Fruit fly (Drosophila melanogaster) whole organism, embryonic: ENCODE data around the gene Srrm234.
A peak's percentile ranks its signal among the peaks of the same experiment; 100 is the strongest.

Experiments used
- BtbVII ChIP-seq: fragments of 200-800 bp; sonication (Bioruptor generic); optimal IDR thresholded peaks from 3 replicates; lab custom pipeline; 2017; ENCODE audit warnings: missing biosample characterization, mild to moderate bottlenecking, missing genetic modification characterization
- CG11085 ChIP-seq: fragments of 200-800 bp; sonication (Bioruptor generic); IDR thresholded peaks from 2 replicates; pipeline ENCODE4 v1.3.6; 2022; ENCODE audit warnings: missing biosample characterization, missing genetic modification characterization
- CG11093 ChIP-seq: fragments of 200-800 bp; sonication (Bioruptor generic); IDR thresholded peaks from 3 replicates; pipeline ENCODE4 v1.3.6; 2022; ENCODE audit warnings: missing biosample characterization, missing genetic modification characterization
- CG13624 ChIP-seq: fragments of 200-800 bp; sonication (Bioruptor generic); optimal IDR thresholded peaks from 2 replicates; lab custom pipeline; 2016; ENCODE audit warnings: missing biosample characterization, missing genetic modification characterization
- CG14441 ChIP-seq: fragments of 200-800 bp; sonication (Bioruptor generic); IDR thresholded peaks from 2 replicates; pipeline ENCODE4 v1.3.6; 2022; ENCODE audit warnings: missing biosample characterization, missing genetic modification characterization
- CG17912 ChIP-seq: fragments of 200-800 bp; sonication (Bioruptor generic); optimal IDR thresholded peaks from 2 replicates; lab custom pipeline; 2018; ENCODE audit warnings: missing biosample characterization, mild to moderate bottlenecking, missing genetic modification characterization
- CG1832 ChIP-seq: fragments of 200-800 bp; sonication (Bioruptor generic); optimal IDR thresholded peaks from 2 replicates; lab custom pipeline; 2017; ENCODE audit warnings: missing biosample characterization, mild to moderate bottlenecking, missing genetic modification characterization, inconsistent platforms
- CG2712 ChIP-seq: fragments of 200-800 bp; optimal IDR thresholded peaks from 3 replicates; lab custom pipeline; 2019; ENCODE audit warnings: missing biosample characterization, mild to moderate bottlenecking, missing genetic modification characterization, moderate library complexity
- CG32532 ChIP-seq: fragments of 200-800 bp; sonication (Bioruptor generic); IDR thresholded peaks from 2 replicates; pipeline ENCODE4 v1.3.6; 2022; ENCODE audit warnings: missing biosample characterization, missing genetic modification characterization
- CG34422 ChIP-seq: fragments of 200-800 bp; sonication (Bioruptor generic); IDR thresholded peaks from 3 replicates; pipeline ENCODE4 v1.3.6; 2022; ENCODE audit warnings: missing biosample characterization, missing genetic modification characterization
- CG4404 ChIP-seq: fragments of 200-800 bp; sonication (Bioruptor generic); IDR thresholded peaks from 2 replicates; pipeline ENCODE4 v1.3.6; 2022; ENCODE audit warnings: missing biosample characterization, missing genetic modification characterization
- CG4707 ChIP-seq: fragments of 200-800 bp; sonication (Bioruptor generic); optimal IDR thresholded peaks from 2 replicates; lab custom pipeline; 2018; ENCODE audit warnings: missing biosample characterization, mild to moderate bottlenecking, missing genetic modification characterization, moderate library complexity
- CG6683 ChIP-seq: fragments of 200-800 bp; sonication (Bioruptor generic); optimal IDR thresholded peaks from 2 replicates; lab custom pipeline; 2017; ENCODE audit warnings: missing biosample characterization, mild to moderate bottlenecking, missing genetic modification characterization, missing genetic modification reagents
- CG6689 ChIP-seq: fragments of 200-800 bp; sonication (Bioruptor generic); IDR thresholded peaks from 2 replicates; pipeline ENCODE4 v1.3.6; 2022; ENCODE audit warnings: missing biosample characterization, missing genetic modification characterization
- CG6791 ChIP-seq: fragments of 200-800 bp; sonication (Bioruptor generic); IDR thresholded peaks from 3 replicates; pipeline ENCODE4 v1.3.6; 2022; ENCODE audit warnings: missing biosample characterization, missing genetic modification characterization; ENCODE audit not compliant: partially characterized antibody
- CG8290 ChIP-seq, 3 experiments: fragments of 200-800 bp; sonication (Bioruptor generic); optimal IDR thresholded peaks; 2 replicates each; lab custom pipeline; 2016 to 2019; ENCODE audit warnings: missing biosample characterization in 3 of 3, missing genetic modification characterization in 3 of 3, mild to moderate bottlenecking in 2 of 3, moderate library complexity in 1 of 3
- CG9437 ChIP-seq: fragments of 200-800 bp; sonication (Bioruptor generic); optimal IDR thresholded peaks from 2 replicates; lab custom pipeline; 2018; ENCODE audit warnings: missing biosample characterization, mild to moderate bottlenecking, missing genetic modification characterization
- CG9609 ChIP-seq: fragments of 200-800 bp; sonication (Bioruptor generic); optimal IDR thresholded peaks from 3 replicates; lab custom pipeline; 2016; ENCODE audit warnings: missing biosample characterization, missing genetic modification characterization
- Dek ChIP-seq: fragments of 200-800 bp; sonication (Bioruptor generic); optimal IDR thresholded peaks from 3 replicates; lab custom pipeline; 2019; ENCODE audit warnings: missing biosample characterization, mild to moderate bottlenecking, missing genetic modification characterization, moderate library complexity
- Dfd ChIP-seq, 2 experiments: fragments of >200 bp; optimal IDR thresholded peaks; 2 replicates each; lab custom pipeline; 2017; ENCODE audit warnings: missing biosample characterization in 2 of 2, missing genetic modification characterization in 2 of 2
- Doc2 ChIP-seq: fragments of 200-800 bp; sonication (Bioruptor generic); IDR thresholded peaks from 2 replicates; pipeline ENCODE4 v1.3.6; 2022; ENCODE audit warnings: missing biosample characterization, missing genetic modification characterization
- Eip74EF ChIP-seq, 2 experiments: fragments of 200-800 bp in 1 of 2; fragments of >200 bp in 1 of 2; sonication (Bioruptor generic) in 1 of 2; optimal IDR thresholded peaks; 2 replicates each; lab custom pipeline; 2017 to 2019; ENCODE audit warnings: missing biosample characterization in 2 of 2, missing genetic modification characterization in 2 of 2, mild to moderate bottlenecking in 1 of 2, moderate library complexity in 1 of 2
- Fer2 ChIP-seq: fragments of 200-800 bp; sonication (Bioruptor generic); optimal IDR thresholded peaks from 2 replicates; lab custom pipeline; 2018; ENCODE audit warnings: missing biosample characterization, mild to moderate bottlenecking, missing genetic modification characterization, moderate library complexity
- H2.0 ChIP-seq: fragments of 200-800 bp; sonication (Bioruptor generic); IDR thresholded peaks from 2 replicates; pipeline ENCODE4 v1.3.6; 2022; ENCODE audit warnings: missing biosample characterization, missing genetic modification characterization
- NC2α ChIP-seq: fragments of 200-800 bp; sonication (Bioruptor generic); optimal IDR thresholded peaks from 2 replicates; lab custom pipeline; 2016; ENCODE audit warnings: missing biosample characterization, missing genetic modification characterization
- NK7.1 ChIP-seq: fragments of 200-800 bp; sonication (Bioruptor generic); optimal IDR thresholded peaks from 3 replicates; lab custom pipeline; 2016; ENCODE audit warnings: missing biosample characterization, missing genetic modification characterization
- Nf-YC ChIP-seq: fragments of 200-800 bp; optimal IDR thresholded peaks from 3 replicates; lab custom pipeline; 2019; ENCODE audit warnings: missing biosample characterization, mild to moderate bottlenecking, missing genetic modification characterization, moderate library complexity
- NfI ChIP-seq: fragments of 200-800 bp; sonication (Bioruptor generic); optimal IDR thresholded peaks from 3 replicates; lab custom pipeline; 2018; ENCODE audit warnings: missing biosample characterization, mild to moderate bottlenecking, missing genetic modification characterization, moderate library complexity
- Opbp ChIP-seq: fragments of 200-800 bp; sonication (Bioruptor generic); IDR thresholded peaks from 3 replicates; pipeline ENCODE4 v1.3.6; 2022; ENCODE audit warnings: missing biosample characterization, missing genetic modification characterization; ENCODE audit not compliant: partially characterized antibody
- Rfx ChIP-seq: fragments of 200-800 bp; sonication (Bioruptor generic); IDR thresholded peaks from 2 replicates; pipeline ENCODE4 v1.3.6; 2022; ENCODE audit warnings: missing biosample characterization, missing genetic modification characterization
- cg ChIP-seq: fragments of 200-800 bp; sonication (Bioruptor generic); optimal IDR thresholded peaks from 3 replicates; lab custom pipeline; 2019; ENCODE audit warnings: missing biosample characterization, mild to moderate bottlenecking, missing genetic modification characterization, moderate library complexity
- ci ChIP-seq: fragments of 200-800 bp; sonication (Bioruptor generic); IDR thresholded peaks from 3 replicates; pipeline ENCODE4 v1.3.6; 2022; ENCODE audit warnings: missing biosample characterization, missing genetic modification characterization
- ewg ChIP-seq: fragments of 200-800 bp; sonication (Bioruptor generic); optimal IDR thresholded peaks from 3 replicates; lab custom pipeline; 2017; ENCODE audit warnings: mild to moderate bottlenecking, missing biosample characterization, missing genetic modification reagents, missing genetic modification characterization
- fd3F ChIP-seq: fragments of 200-800 bp; sonication (Bioruptor generic); optimal IDR thresholded peaks from 2 replicates; lab custom pipeline; 2018; ENCODE audit warnings: missing biosample characterization, mild to moderate bottlenecking, missing genetic modification characterization, moderate library complexity
- ham ChIP-seq: fragments of 200-800 bp; sonication (Bioruptor generic); IDR thresholded peaks from 2 replicates; pipeline ENCODE4 v1.3.6; 2022; ENCODE audit warnings: missing biosample characterization, missing genetic modification characterization
- hbn ChIP-seq: fragments of 200-800 bp; sonication (Bioruptor generic); IDR thresholded peaks from 2 replicates; pipeline ENCODE4 v1.3.6; 2022; ENCODE audit warnings: missing biosample characterization, missing genetic modification characterization; ENCODE audit not compliant: partially characterized antibody
- her ChIP-seq: fragments of 200-800 bp; sonication (Bioruptor generic); optimal IDR thresholded peaks from 2 replicates; lab custom pipeline; 2016; ENCODE audit warnings: missing biosample characterization, missing genetic modification characterization
- ken ChIP-seq: fragments of 200-800 bp; sonication (Bioruptor generic); IDR thresholded peaks from 3 replicates; pipeline ENCODE4 v1.3.6; 2022; ENCODE audit warnings: missing biosample characterization, missing genetic modification characterization
- mirr ChIP-seq: fragments of 200-800 bp; sonication (Bioruptor generic); optimal IDR thresholded peaks from 3 replicates; lab custom pipeline; 2018; ENCODE audit warnings: missing biosample characterization, mild to moderate bottlenecking, missing genetic modification characterization
- nmo ChIP-seq: fragments of 200-800 bp; sonication (Bioruptor generic); optimal IDR thresholded peaks from 2 replicates; lab custom pipeline; 2018; ENCODE audit warnings: missing biosample characterization, mild to moderate bottlenecking, missing genetic modification characterization, moderate library complexity
- pfk ChIP-seq: fragments of 200-800 bp; sonication (Bioruptor generic); optimal IDR thresholded peaks from 2 replicates; lab custom pipeline; 2018; ENCODE audit warnings: missing biosample characterization, mild to moderate bottlenecking, missing genetic modification characterization, moderate library complexity
- pita ChIP-seq: fragments of 200-800 bp; sonication (Bioruptor generic); optimal IDR thresholded peaks from 2 replicates; lab custom pipeline; 2017; ENCODE audit warnings: missing biosample characterization, mild to moderate bottlenecking, missing genetic modification characterization
- pzg ChIP-seq: fragments of 200-800 bp; sonication (Bioruptor generic); optimal IDR thresholded peaks from 3 replicates; lab custom pipeline; 2018; ENCODE audit warnings: missing biosample characterization, mild to moderate bottlenecking, missing genetic modification characterization, moderate library complexity
- sob ChIP-seq: fragments of 200-800 bp; sonication (Bioruptor generic); IDR thresholded peaks from 2 replicates; pipeline ENCODE4 v1.3.6; 2022; ENCODE audit warnings: missing biosample characterization, missing genetic modification characterization
- tin ChIP-seq: fragments of 200-800 bp; sonication (Bioruptor generic); optimal IDR thresholded peaks from 3 replicates; lab custom pipeline; 2016; ENCODE audit warnings: missing biosample characterization, missing genetic modification characterization
- twi ChIP-seq: fragments of 200-800 bp; optimal IDR thresholded peaks from 2 replicates; lab custom pipeline; 2019; ENCODE audit warnings: missing biosample characterization, mild to moderate bottlenecking, missing genetic modification characterization, moderate library complexity
- unpg ChIP-seq: fragments of 200-800 bp; sonication (Bioruptor generic); optimal IDR thresholded peaks from 3 replicates; lab custom pipeline; 2018; ENCODE audit warnings: missing biosample characterization, mild to moderate bottlenecking, missing genetic modification characterization, moderate library complexity
- z ChIP-seq: fragments of 200-800 bp; sonication (Bioruptor generic); IDR thresholded peaks from 3 replicates; pipeline ENCODE4 v1.3.6; 2022; ENCODE audit warnings: missing biosample characterization, missing genetic modification characterization

The Srrm234 gene

DNA sequence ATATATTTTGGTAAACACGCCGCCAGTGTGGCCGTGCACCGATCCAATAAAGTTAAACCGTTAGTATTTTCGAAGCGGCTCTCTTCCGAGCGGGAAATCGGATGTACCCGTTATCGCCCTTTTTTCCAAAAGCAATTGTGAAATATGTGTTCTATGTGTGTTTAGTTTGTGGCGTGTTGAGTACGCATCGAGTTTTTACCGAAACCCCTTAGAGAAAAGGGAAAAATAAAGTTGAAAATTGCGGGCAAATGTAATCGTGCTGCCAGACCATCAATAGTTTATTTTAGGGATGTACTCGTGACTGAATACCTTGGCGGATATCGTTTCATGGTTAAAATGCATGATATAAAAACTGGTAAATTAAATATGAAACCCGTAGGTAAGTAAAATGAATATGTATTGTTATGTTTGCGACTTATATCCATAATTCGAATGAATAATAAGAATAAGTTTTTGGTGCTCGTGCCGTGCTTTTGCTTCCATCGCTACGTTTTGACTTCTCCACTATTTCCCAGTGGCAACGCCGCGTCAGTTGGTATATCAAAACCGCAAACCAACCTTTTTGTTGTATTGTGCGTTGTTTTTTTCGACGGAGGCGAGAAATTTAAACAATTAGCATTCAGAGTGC, 25.6 kb downstream of the Srrm234 start, which contains the start of the genes Mettl2 and Bgb (continued):
- TF ChIP-seq sob (GFP tag; lab: Robert Waterston, UW) (peak; percentile 82), NC2α (peak; percentile 23), CG1832 (no peak), ewg (GFP tag; lab: Kevin White, UChicago) (peak; percentile 29), CG6791 (GFP tag; lab: Robert Waterston, UW) (0 out of 3 replicates have a peak, but pooled peaks have one; percentile 16), unpg (peak; percentile 71), CG9437 (GFP tag; lab: Kevin White, UChicago) (peak; percentile 61), Opbp (GFP tag; lab: Robert Waterston, UW) (peak; percentile 62; the same call in 2 of the 3 replicates), Doc2 (GFP tag; lab: Robert Waterston, UW) (peak; percentile 57; the same call in 1 of the 2 replicates), mirr (GFP tag; lab: Kevin White, UChicago) (peak; percentile 27), CG4707 (GFP tag; lab: Kevin White, UChicago) (no peak), hbn (GFP tag; lab: Robert Waterston, UW) (peak; percentile 62), Fer2 (peak; percentile 74), z (no peak), CG2712 (peak; percentile 77), CG14441 (GFP tag; lab: Robert Waterston, UW) (peak; percentile 81), CG32532 (GFP tag; lab: Robert Waterston, UW) (peak; percentile 83), CG17912 (GFP tag; lab: Kevin White, UChicago) (no peak), CG34422 (GFP tag; lab: Robert Waterston, UW) (peak; percentile 81), tin (GFP tag; lab: Kevin White, UChicago) (peak; percentile 86), CG8290 (GFP tag; optimal IDR thresholded peaks at IDR 0.05; lab: Kevin White, UChicago) (peak; percentile 57), CG8290 (tag; optimal IDR thresholded peaks at IDR 0.05; lab: Kevin White, UChicago) (no peak), pita (GFP tag; lab: Kevin White, UChicago) (no peak), CG6683 (GFP tag; lab: Kevin White, UChicago) (peak; percentile 26), ken (peak; percentile 76), twi (peak; percentile 59), Nf-YC (tag; lab: Kevin White, UChicago) (peak; percentile 62), Rfx (GFP tag; lab: Robert Waterston, UW) (peak; percentile 90), ci (GFP tag; lab: Robert Waterston, UW) (peak; percentile 66; the same call in 2 of the 3 replicates), CG4404 (GFP tag; lab: Robert Waterston, UW) (peak; percentile 90), cg (no peak), fd3F (GFP tag; lab: Kevin White, UChicago) (peak; percentile 61), Dfd (GFP tag; optimal IDR thresholded peaks at IDR 0.05; lab: Kevin White, UChicago) (no peak), NK7.1 (GFP tag; lab: Kevin White, UChicago) (peak; percentile 48), CG11085 (peak; percentile 45; the same call in 1 of the 2 replicates), nmo (GFP tag; lab: Kevin White, UChicago) (peak; percentile 83), CG6689 (GFP tag; lab: Robert Waterston, UW) (peak; percentile 88), H2.0 (GFP tag; lab: Robert Waterston, UW) (peak; percentile 60), CG11093 (GFP tag; lab: Robert Waterston, UW) (peak; percentile 49; the same call in 1 of the 3 replicates), CG9609 (peak; percentile 81), Eip74EF (GFP tag; optimal IDR thresholded peaks at IDR 0.05; lab: Kevin White, UChicago) (no peak), pfk (GFP tag; lab: Kevin White, UChicago) (no peak), Dek (tag; lab: Kevin White, UChicago) (peak; percentile 61), pzg (GFP tag; lab: Kevin White, UChicago) (peak; percentile 67), CG13624 (GFP tag; lab: Kevin White, UChicago) (peak; percentile 78), ham (GFP tag; lab: Robert Waterston, UW) (0 out of 2 replicates have a peak, but pooled peaks have one; percentile 31), BtbVII (GFP tag; lab: Kevin White, UChicago) (peak; percentile 8), her (GFP tag; lab: Kevin White, UChicago) (peak; percentile 46), NfI (GFP tag; lab: Kevin White, UChicago) (peak; percentile 64)
